Worm (Caenorhabditis elegans): ENCODE data around the gene F35G12.5.

ce11 chrIII:4587177-4587576 is 3.3 kb downstream of the F35G12.5 start, which contains the start of the genes F35G12.7 and smc-4:
- TF ChIP-seq nhr-25 (tag; optimal IDR thresholded peaks at IDR 0.05; ENCODE audit: borderline replicate concordance, insufficient read depth), result no peak
- TF ChIP-seq nhr-77 (tag; optimal IDR thresholded peaks at IDR 0.05), result no peak
- no peak for TF ChIP-seq ZK546.5 (tag; optimal IDR thresholded peaks at IDR 0.05)
- peak; percentile 56 for TF ChIP-seq unc-130 (GFP tag; optimal IDR thresholded peaks at IDR 0.05)
- no peak for TF ChIP-seq zag-1 (tag; optimal IDR thresholded peaks at IDR 0.05)
- TF ChIP-seq unc-39 (tag; optimal IDR thresholded peaks at IDR 0.05), result no peak
- no peak for TF ChIP-seq mdl-1 (tag; optimal IDR thresholded peaks at IDR 0.05)
- TF ChIP-seq daf-12 (tag; optimal IDR thresholded peaks at IDR 0.05), result no peak
- TF ChIP-seq lim-7 (GFP tag; IDR thresholded peaks at IDR 0.05), result no peak
- TF ChIP-seq hlh-30 (tag; optimal IDR thresholded peaks at IDR 0.05; ENCODE audit: insufficient read depth), result no peak
- no peak for TF ChIP-seq nhr-102 (tag; optimal IDR thresholded peaks at IDR 0.05)

Data from whole organism, L4 larva.